Fruit fly (Drosophila melanogaster): ENCODE results near the gene Gr68a.

dm6 chr3L:11721498-11721946, 29.6 kb upstream of the Gr68a start:
- TF ChIP-seq lz (GFP tag; optimal IDR thresholded peaks at IDR 0.05) = no peak
- TF ChIP-seq Lpt (GFP tag; optimal IDR thresholded peaks at IDR 0.05) = no peak
